Fruit fly (Drosophila melanogaster) whole organism, embryonic: ENCODE results near the gene CG10343.

ENCODE experiments used
- CG11093 ChIP-seq: fragments of 200-800 bp; sonication (Bioruptor generic); IDR thresholded peaks from 3 replicates; pipeline ENCODE4 v1.3.6; 2022; ENCODE audit warnings: missing biosample characterization, missing genetic modification characterization
- CG13123 ChIP-seq: fragments of 200-800 bp; sonication (Bioruptor generic); optimal IDR thresholded peaks from 2 replicates; lab custom pipeline; 2016; ENCODE audit warnings: missing biosample characterization, missing genetic modification characterization
- CG2678 ChIP-seq: fragments of 200-800 bp; sonication (Bioruptor generic); optimal IDR thresholded peaks from 3 replicates; lab custom pipeline; 2019; ENCODE audit warnings: missing biosample characterization, mild to moderate bottlenecking, missing genetic modification characterization, moderate library complexity
- CG5245 ChIP-seq: fragments of 200-800 bp; sonication (Bioruptor generic); optimal IDR thresholded peaks from 3 replicates; lab custom pipeline; 2016; ENCODE audit warnings: missing biosample characterization, missing genetic modification characterization
- Dek ChIP-seq: fragments of 200-800 bp; sonication (Bioruptor generic); optimal IDR thresholded peaks from 3 replicates; lab custom pipeline; 2019; ENCODE audit warnings: missing biosample characterization, mild to moderate bottlenecking, missing genetic modification characterization, moderate library complexity
- Gsc ChIP-seq: fragments of 200-800 bp; sonication (Bioruptor generic); IDR thresholded peaks from 2 replicates; pipeline ENCODE4 v1.3.6; 2022; ENCODE audit warnings: missing biosample characterization, missing genetic modification characterization
- Hr39 ChIP-seq: fragments of >200 bp; optimal IDR thresholded peaks from 2 replicates; lab custom pipeline; 2017
- Sox102F ChIP-seq: fragments of 200-800 bp; sonication (Bioruptor generic); optimal IDR thresholded peaks from 2 replicates; lab custom pipeline; 2018; ENCODE audit warnings: missing biosample characterization, mild to moderate bottlenecking, missing genetic modification characterization, moderate library complexity
- emc ChIP-seq: fragments of 200-800 bp; sonication (Bioruptor generic); optimal IDR thresholded peaks from 2 replicates; lab custom pipeline; 2016; ENCODE audit warnings: missing biosample characterization, missing genetic modification characterization
- hbn ChIP-seq: fragments of 200-800 bp; sonication (Bioruptor generic); IDR thresholded peaks from 2 replicates; pipeline ENCODE4 v1.3.6; 2022; ENCODE audit warnings: missing biosample characterization, missing genetic modification characterization; ENCODE audit not compliant: partially characterized antibody

DNA sequence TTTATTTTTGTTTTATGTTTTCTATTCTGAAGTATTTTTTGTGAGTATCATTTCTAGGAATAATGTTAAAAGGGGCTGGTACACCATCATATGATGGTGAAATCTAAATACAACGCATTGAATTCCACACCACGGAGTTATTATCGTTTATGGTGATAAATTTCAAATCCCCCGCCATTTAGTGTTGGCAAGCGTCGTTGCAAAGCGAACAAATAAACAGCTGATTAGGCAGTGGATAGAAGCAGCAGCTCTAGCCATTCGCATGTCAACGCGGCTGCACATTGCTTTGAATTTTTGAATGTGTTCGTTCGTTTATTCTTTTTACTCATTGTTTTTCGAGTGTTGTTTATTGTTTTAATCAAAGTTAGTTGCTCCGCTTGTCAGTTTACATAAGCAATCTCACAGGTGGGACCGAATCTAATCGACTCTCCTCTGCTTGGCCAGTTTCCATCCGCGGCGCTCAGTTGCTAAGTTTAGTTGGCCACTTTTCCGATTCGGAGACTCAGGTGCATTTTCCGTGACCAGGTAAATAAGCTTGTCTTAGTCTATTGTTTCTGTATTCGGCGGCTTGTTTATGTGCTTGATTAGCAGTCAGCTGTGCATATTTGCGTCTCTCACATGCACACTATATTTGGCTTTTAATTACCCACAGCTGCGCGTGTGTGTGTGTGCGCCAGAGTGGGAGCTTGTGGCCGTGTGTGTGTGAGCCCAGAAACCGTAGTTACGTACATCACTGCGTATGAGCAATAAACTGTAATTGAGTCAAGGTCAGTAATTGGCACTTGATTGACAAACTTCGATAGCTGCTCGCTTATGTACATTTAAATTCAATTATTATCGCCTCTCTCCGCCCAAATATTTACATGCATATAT, 26.1 kb upstream of the CG10343 start, which contains the start of the genes Mst36Fa and CG31751:
- TF ChIP-seq Hr39 (lab: Kevin White, UChicago) (no peak), emc (GFP tag; lab: Kevin White, UChicago) (no peak), Sox102F (peak; percentile 67), Gsc (GFP tag; lab: Robert Waterston, UW) (no peak), hbn (GFP tag; lab: Robert Waterston, UW) (no peak), Dek (tag; lab: Kevin White, UChicago) (peak; percentile 76), CG11093 (peak; percentile 44; the same call in 1 of the 3 replicates), CG13123 (peak; percentile 79), CG2678 (tag; lab: Kevin White, UChicago) (peak; percentile 87), CG5245 (GFP tag; lab: Kevin White, UChicago) (peak; percentile 28)
